Worm (Caenorhabditis elegans) whole organism, young adult: ENCODE results near the gene msp-10.

ENCODE experiments used
- F33H1.4 ChIP-seq: fragments of 200-800 bp; sonication (Bioruptor generic); IDR thresholded peaks from 2 replicates; pipeline ENCODE4 v1.3.6; 2022; ENCODE audit warnings: missing genetic modification reagents, missing genetic modification characterization, missing compliant biosample characterization
- F49E8.2 ChIP-seq: sonication (generic microtip); optimal IDR thresholded peaks from 3 replicates; lab custom pipeline; 2017; ENCODE audit warnings: missing genetic modification characterization, mild to moderate bottlenecking, missing compliant biosample characterization, antibody characterized with exemption, moderate library complexity; ENCODE audit not compliant: insufficient read depth
- Y95B8A.8 ChIP-seq: fragments of 200-800 bp; sonication (Bioruptor generic); IDR thresholded peaks from 2 replicates; pipeline ENCODE4 v1.3.6; 2022; ENCODE audit warnings: missing genetic modification reagents, missing genetic modification characterization, missing compliant biosample characterization
- attf-5 ChIP-seq: fragments of 200-800 bp; sonication (Bioruptor generic); optimal IDR thresholded peaks from 2 replicates; lab custom pipeline; 2018; ENCODE audit warnings: mild to moderate bottlenecking, missing genetic modification characterization, missing compliant biosample characterization
- ceh-40 ChIP-seq: fragments of 200-800 bp; sonication (Bioruptor generic); IDR thresholded peaks from 2 replicates; pipeline ENCODE4 v1.3.6; 2022; ENCODE audit warnings: missing genetic modification characterization, missing compliant biosample characterization
- dpl-1 ChIP-seq: fragments of 150-350 bp; optimal IDR thresholded peaks from 2 replicates; lab custom pipeline; 2014; ENCODE audit warnings: missing biosample characterization, missing genetic modification reagents, missing genetic modification characterization
- ekl-4 ChIP-seq: fragments of 200-800 bp; sonication (Bioruptor generic); IDR thresholded peaks from 2 replicates; pipeline ENCODE4 v1.3.6; 2022; ENCODE audit warnings: missing genetic modification reagents, missing genetic modification characterization, missing compliant biosample characterization
- lin-40 ChIP-seq: sonication (generic microtip); optimal IDR thresholded peaks from 2 replicates; lab custom pipeline; 2016; ENCODE audit warnings: missing genetic modification characterization, mild to moderate bottlenecking, missing compliant biosample characterization, missing genotype, missing genetic modification reagents
- lsl-1 ChIP-seq: fragments of 200-800 bp; sonication (Bioruptor generic); optimal IDR thresholded peaks from 2 replicates; lab custom pipeline; 2018; ENCODE audit warnings: mild to moderate bottlenecking, missing genetic modification characterization, moderate library complexity, missing compliant biosample characterization
- madf-10 ChIP-seq: sonication (generic microtip); optimal IDR thresholded peaks from 2 replicates; lab custom pipeline; 2016; ENCODE audit warnings: mild to moderate bottlenecking, missing genetic modification characterization, missing compliant biosample characterization
- madf-6 ChIP-seq: fragments of 200-800 bp; sonication (Bioruptor generic); IDR thresholded peaks from 2 replicates; pipeline ENCODE4 v1.3.6; 2022; ENCODE audit warnings: missing genetic modification reagents, missing genetic modification characterization, missing compliant biosample characterization
- mcd-1 ChIP-seq: fragments of 200-800 bp; sonication (Bioruptor generic); IDR thresholded peaks from 2 replicates; pipeline ENCODE4 v1.3.6; 2022; ENCODE audit warnings: missing genetic modification reagents, missing genetic modification characterization, missing compliant biosample characterization
- nfya-2 ChIP-seq: fragments of 200-800 bp; sonication (Bioruptor generic); IDR thresholded peaks from 2 replicates; pipeline ENCODE4 v1.3.6; 2022; ENCODE audit warnings: missing genetic modification reagents, missing genetic modification characterization, missing compliant biosample characterization
- nhr-80 ChIP-seq: sonication (generic microtip); optimal IDR thresholded peaks from 2 replicates; lab custom pipeline; 2016; ENCODE audit warnings: missing genetic modification characterization, missing compliant biosample characterization
- rcor-1 ChIP-seq: fragments of 200-800 bp; sonication (Bioruptor generic); IDR thresholded peaks from 2 replicates; pipeline ENCODE4 v1.3.6; 2022; ENCODE audit warnings: missing genetic modification reagents, missing genetic modification characterization, missing compliant biosample characterization
- snpc-4 ChIP-seq, 5 experiments: fragments of 150-350 bp in 1 of 5; sonication (generic microtip) in 4 of 5; optimal IDR thresholded peaks; 2 replicates each; lab custom pipeline; 2014 to 2018; ENCODE audit warnings: missing genetic modification characterization in 5 of 5, missing biosample characterization in 3 of 5, antibody characterized with exemption in 2 of 5, mild to moderate bottlenecking in 2 of 5, missing compliant biosample characterization in 2 of 5, missing genotype in 2 of 5, moderate library complexity in 2 of 5, missing genetic modification reagents in 1 of 5

Gene msp-10

ce11 chrIV:9884257-9884656 is 46.8 kb downstream of the msp-10 start, which contains the start of the genes prp-18 and mccc-1 (continued):
- TF ChIP-seq ekl-4 (no peak), mcd-1 (GFP tag; lab: Robert Waterston, UW) (peak; percentile 89), F33H1.4 (GFP tag; lab: Robert Waterston, UW) (peak; percentile 47; the same call in 1 of the 2 replicates), nfya-2 (GFP tag; lab: Robert Waterston, UW) (no peak), Y95B8A.8 (GFP tag; lab: Robert Waterston, UW) (no peak), lsl-1 (GFP tag; lab: Kevin White, UChicago) (peak; percentile 40), rcor-1 (GFP tag; lab: Robert Waterston, UW) (peak; percentile 37; the same call in 1 of the 2 replicates), snpc-4 (GFP tag; optimal IDR thresholded peaks at IDR 0.05; lab: Kevin White, UChicago) (no peak), snpc-4 (tag; optimal IDR thresholded peaks at IDR 0.05; lab: Kevin White, UChicago) (peak in 2 of 4 experiments; percentile 35 to 44), madf-6 (GFP tag; lab: Robert Waterston, UW) (peak; percentile 23; the same call in 1 of the 2 replicates), attf-5 (peak; percentile 25), F49E8.2 (peak; percentile 12), lin-40 (tag; lab: Kevin White, UChicago) (no peak), nhr-80 (tag; lab: Kevin White, UChicago) (peak; percentile 33), madf-10 (tag; lab: Kevin White, UChicago) (no peak), dpl-1 (GFP tag; lab: Kevin White, UChicago) (peak; percentile 20), ceh-40 (GFP tag; lab: Robert Waterston, UW) (no peak)
- TF ChIP-seq, all 124 proteins: peak for 17
